Fruit fly (Drosophila melanogaster) S2 (cell line): Measurements from ENCODE around the gene mus304.
A peak's percentile ranks its signal among the peaks of the same experiment; 100 is the strongest.

ENCODE experiments used
- CG8478 ChIP-seq: fragments of >200 bp; optimal IDR thresholded peaks from 2 replicates; lab custom pipeline; 2018
- CTCF ChIP-seq, 2 experiments: fragments of >200 bp; optimal IDR thresholded peaks; 2 replicates each; lab custom pipeline; 2018

mus304 gene

DNA sequence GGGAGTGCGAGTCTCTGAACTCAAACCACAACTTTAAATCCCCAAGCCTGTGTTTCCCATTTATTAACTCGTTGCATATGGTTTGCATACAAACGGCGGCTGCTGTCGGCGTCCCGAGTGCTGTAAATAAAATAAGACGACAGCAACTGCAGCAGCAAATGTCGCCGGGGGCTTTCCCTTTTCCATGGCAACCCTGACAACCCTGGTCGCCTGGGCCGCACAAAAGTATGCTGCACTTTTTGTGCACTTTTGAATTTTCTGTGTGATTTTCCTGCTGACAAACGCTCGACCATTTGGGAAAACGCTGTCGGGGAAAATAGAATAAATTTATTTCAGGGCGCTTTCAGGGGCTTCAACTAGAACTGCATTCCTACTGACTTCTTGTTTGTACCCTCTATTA, 44.5 kb downstream of the mus304 start:
- TF ChIP-seq CTCF (optimal IDR thresholded peaks at IDR 0.05; lab: Kevin White, UChicago), result peak in 1 of 2 experiments; percentile 37
- TF ChIP-seq CG8478, result no peak

DNA sequence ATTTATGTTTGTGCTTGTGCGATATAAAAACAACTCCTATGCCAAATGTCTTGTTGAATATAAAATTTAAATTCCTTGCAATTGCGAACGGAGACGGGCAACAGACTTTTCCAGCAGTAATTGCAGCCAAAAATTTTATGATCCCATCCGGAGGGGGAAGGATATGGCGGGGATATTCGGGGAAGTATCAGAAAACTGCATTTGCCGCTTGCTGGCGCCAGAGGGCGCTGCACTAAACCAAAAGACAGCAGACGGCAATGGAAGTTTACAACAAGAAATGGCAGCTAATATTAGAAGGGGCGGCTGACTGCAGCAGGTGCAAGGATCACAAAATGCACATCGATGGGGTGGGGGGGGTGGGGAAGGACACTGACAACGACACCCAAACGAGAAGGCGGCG, 51.6 kb downstream of the mus304 start:
- TF ChIP-seq CTCF (optimal IDR thresholded peaks at IDR 0.05; lab: Kevin White, UChicago) (peak; percentile 65 to 80), CG8478 (no peak)

DNA sequence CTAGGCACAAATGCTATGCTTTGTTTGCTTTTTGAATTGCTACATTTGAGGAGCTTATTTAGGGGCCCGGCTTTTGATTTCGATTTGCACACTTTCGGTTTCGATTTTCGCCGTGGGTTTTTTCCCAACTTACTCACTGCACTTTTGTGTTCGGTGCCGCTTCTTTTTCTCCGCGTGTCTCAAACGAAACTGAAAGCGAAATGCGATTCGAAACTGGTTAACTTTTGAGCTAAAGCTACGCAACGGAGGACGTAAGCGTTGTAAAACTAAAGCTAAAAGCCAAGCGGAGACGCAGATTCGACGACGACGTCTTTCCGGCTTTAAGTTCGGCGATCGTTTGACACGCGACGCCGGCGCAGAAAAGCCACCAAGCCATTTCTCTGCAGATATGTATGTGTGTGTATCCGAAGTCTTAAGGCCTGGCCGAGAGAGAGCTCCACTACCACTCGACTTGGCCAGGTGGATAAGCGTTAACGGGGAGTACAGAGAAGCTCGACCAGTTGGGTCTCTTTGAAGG, 52.6 kb downstream of the mus304 start, which contains the start of gene CG13699:
CG13699 (minus strand) TSS at position 349 of the 517 bp plus-strand sequence.
- no peak for TF ChIP-seq CTCF (optimal IDR thresholded peaks at IDR 0.05; lab: Kevin White, UChicago)
- no peak for TF ChIP-seq CG8478
